Fruit fly (Drosophila melanogaster) whole organism, embryonic: ENCODE measurements around the gene Sema5c.

Source experiments
- Atf6 ChIP-seq: fragments of 200-800 bp; sonication (Bioruptor generic); IDR thresholded peaks from 2 replicates; pipeline ENCODE4 v1.3.6; 2022; ENCODE audit warnings: missing biosample characterization, missing genetic modification characterization
- B-H1 ChIP-seq: fragments of 200-800 bp; sonication (Bioruptor generic); IDR thresholded peaks from 3 replicates; pipeline ENCODE4 v1.3.6; 2022; ENCODE audit warnings: missing biosample characterization, missing genetic modification characterization
- CG10267 ChIP-seq: fragments of 200-800 bp; sonication (Bioruptor generic); optimal IDR thresholded peaks from 2 replicates; lab custom pipeline; 2018; ENCODE audit warnings: missing biosample characterization, mild to moderate bottlenecking, missing genetic modification characterization, moderate library complexity
- CG10366 ChIP-seq: fragments of 200-800 bp; sonication (Bioruptor generic); IDR thresholded peaks from 2 replicates; pipeline ENCODE4 v1.3.6; 2022; ENCODE audit warnings: missing biosample characterization, missing genetic modification characterization
- CG10979 ChIP-seq: fragments of 200-800 bp; sonication (Bioruptor generic); optimal IDR thresholded peaks from 2 replicates; lab custom pipeline; 2018; ENCODE audit warnings: missing biosample characterization, mild to moderate bottlenecking, missing genetic modification characterization, moderate library complexity
- CG11456 ChIP-seq: fragments of 200-800 bp; sonication (Bioruptor generic); IDR thresholded peaks from 3 replicates; pipeline ENCODE4 v1.3.6; 2022; ENCODE audit warnings: missing biosample characterization, missing genetic modification characterization
- CG11504 ChIP-seq: fragments of 200-800 bp; sonication (Bioruptor generic); optimal IDR thresholded peaks from 3 replicates; lab custom pipeline; 2019; ENCODE audit warnings: missing biosample characterization, mild to moderate bottlenecking, missing genetic modification characterization, moderate library complexity
- CG11696 ChIP-seq: fragments of 200-800 bp; sonication (Bioruptor generic); IDR thresholded peaks from 2 replicates; pipeline ENCODE4 v1.3.6; 2022; ENCODE audit warnings: missing biosample characterization, missing genetic modification characterization
- CG14014 ChIP-seq: fragments of 200-800 bp; sonication (Bioruptor generic); IDR thresholded peaks from 2 replicates; pipeline ENCODE4 v1.3.6; 2022; ENCODE audit warnings: missing biosample characterization, missing genetic modification characterization
- CG15269 ChIP-seq: fragments of 200-800 bp; sonication (Bioruptor generic); optimal IDR thresholded peaks from 2 replicates; lab custom pipeline; 2018; ENCODE audit warnings: missing biosample characterization, mild to moderate bottlenecking, missing genetic modification characterization, moderate library complexity
- CG1602 ChIP-seq: fragments of 200-800 bp; sonication (Bioruptor generic); optimal IDR thresholded peaks from 3 replicates; lab custom pipeline; 2016; ENCODE audit warnings: missing biosample characterization, missing genetic modification characterization
- CG17612 ChIP-seq: fragments of 200-800 bp; sonication (Bioruptor generic); IDR thresholded peaks from 2 replicates; pipeline ENCODE4 v1.3.6; 2022; ENCODE audit warnings: missing biosample characterization, missing genetic modification characterization
- CG18476 ChIP-seq: fragments of 200-800 bp; sonication (Bioruptor generic); optimal IDR thresholded peaks from 2 replicates; lab custom pipeline; 2016; ENCODE audit warnings: missing biosample characterization, mild to moderate bottlenecking, missing genetic modification characterization
- CG18764 ChIP-seq: fragments of 200-800 bp; sonication (Bioruptor generic); optimal IDR thresholded peaks from 3 replicates; lab custom pipeline; 2016; ENCODE audit warnings: missing biosample characterization, missing genetic modification characterization
- CG31388 ChIP-seq: fragments of 200-800 bp; sonication (Bioruptor generic); optimal IDR thresholded peaks from 2 replicates; lab custom pipeline; 2016; ENCODE audit warnings: missing biosample characterization, missing genetic modification characterization
- CG34376 ChIP-seq: fragments of 200-800 bp; sonication (Bioruptor generic); optimal IDR thresholded peaks from 2 replicates; lab custom pipeline; 2018; ENCODE audit warnings: missing biosample characterization, mild to moderate bottlenecking, missing genetic modification characterization
- CG4404 ChIP-seq: fragments of 200-800 bp; sonication (Bioruptor generic); IDR thresholded peaks from 2 replicates; pipeline ENCODE4 v1.3.6; 2022; ENCODE audit warnings: missing biosample characterization, missing genetic modification characterization
- CG5245 ChIP-seq: fragments of 200-800 bp; sonication (Bioruptor generic); optimal IDR thresholded peaks from 3 replicates; lab custom pipeline; 2016; ENCODE audit warnings: missing biosample characterization, missing genetic modification characterization
- CG7271 ChIP-seq: fragments of 200-800 bp; sonication (Bioruptor generic); optimal IDR thresholded peaks from 2 replicates; lab custom pipeline; 2018; ENCODE audit warnings: missing biosample characterization, mild to moderate bottlenecking, missing genetic modification characterization, moderate library complexity
- CG8388 ChIP-seq: fragments of 200-800 bp; sonication (Bioruptor generic); optimal IDR thresholded peaks from 2 replicates; lab custom pipeline; 2019; ENCODE audit warnings: missing biosample characterization, mild to moderate bottlenecking, missing genetic modification characterization, moderate library complexity
- CG9609 ChIP-seq: fragments of 200-800 bp; sonication (Bioruptor generic); optimal IDR thresholded peaks from 3 replicates; lab custom pipeline; 2016; ENCODE audit warnings: missing biosample characterization, missing genetic modification characterization
- D ChIP-seq, 2 experiments: fragments of 200-800 bp in 1 of 2; fragments of >200 bp in 1 of 2; sonication (Bioruptor generic) in 1 of 2; optimal IDR thresholded peaks; 2 replicates in 1 of 2; 3 replicates in 1 of 2; lab custom pipeline; 2017; ENCODE audit warnings: mild to moderate bottlenecking in 1 of 2, missing biosample characterization in 1 of 2, missing genetic modification characterization in 1 of 2, missing genetic modification reagents in 1 of 2
- Deaf1 ChIP-seq: fragments of 200-800 bp; optimal IDR thresholded peaks from 3 replicates; lab custom pipeline; 2019; ENCODE audit warnings: missing biosample characterization, mild to moderate bottlenecking, missing genetic modification characterization, moderate library complexity
- Ets65A ChIP-seq: fragments of 200-800 bp; sonication (Bioruptor generic); peaks from one replicate; lab custom pipeline; 2016; ENCODE audit warnings: missing biosample characterization, missing genetic modification characterization
- Fer3 ChIP-seq: fragments of 200-800 bp; sonication (Bioruptor generic); optimal IDR thresholded peaks from 2 replicates; lab custom pipeline; 2018; ENCODE audit warnings: missing biosample characterization, mild to moderate bottlenecking, missing genetic modification characterization, moderate library complexity
- Gsc ChIP-seq: fragments of 200-800 bp; sonication (Bioruptor generic); IDR thresholded peaks from 2 replicates; pipeline ENCODE4 v1.3.6; 2022; ENCODE audit warnings: missing biosample characterization, missing genetic modification characterization
- H2.0 ChIP-seq: fragments of 200-800 bp; sonication (Bioruptor generic); IDR thresholded peaks from 2 replicates; pipeline ENCODE4 v1.3.6; 2022; ENCODE audit warnings: missing biosample characterization, missing genetic modification characterization
- Hmr ChIP-seq: fragments of 200-800 bp; sonication (Bioruptor generic); optimal IDR thresholded peaks from 3 replicates; lab custom pipeline; 2017; ENCODE audit warnings: mild to moderate bottlenecking, missing biosample characterization, missing genetic modification reagents, missing genetic modification characterization
- Myb ChIP-seq: fragments of 200-800 bp; sonication (Bioruptor generic); optimal IDR thresholded peaks from 2 replicates; lab custom pipeline; 2016; ENCODE audit warnings: missing biosample characterization, missing genetic modification characterization
- NC2β ChIP-seq: fragments of 200-800 bp; sonication (Bioruptor generic); optimal IDR thresholded peaks from 2 replicates; lab custom pipeline; 2016; ENCODE audit warnings: missing biosample characterization, missing genetic modification characterization
- Nf-YC ChIP-seq: fragments of 200-800 bp; optimal IDR thresholded peaks from 3 replicates; lab custom pipeline; 2019; ENCODE audit warnings: missing biosample characterization, mild to moderate bottlenecking, missing genetic modification characterization, moderate library complexity
- Oli ChIP-seq: fragments of 200-800 bp; sonication (Bioruptor generic); optimal IDR thresholded peaks from 2 replicates; lab custom pipeline; 2018; ENCODE audit warnings: missing biosample characterization, mild to moderate bottlenecking, missing genetic modification characterization, moderate library complexity
- PHDP ChIP-seq: fragments of 200-800 bp; sonication (Bioruptor generic); optimal IDR thresholded peaks from 3 replicates; lab custom pipeline; 2018; ENCODE audit warnings: missing biosample characterization, mild to moderate bottlenecking, missing genetic modification characterization, moderate library complexity
- ac ChIP-seq: fragments of 200-800 bp; sonication (Bioruptor generic); optimal IDR thresholded peaks from 3 replicates; lab custom pipeline; 2017; ENCODE audit warnings: missing biosample characterization, mild to moderate bottlenecking, missing genetic modification characterization
- cas ChIP-seq: fragments of 200-800 bp; sonication (Bioruptor generic); IDR thresholded peaks from 2 replicates; pipeline ENCODE4 v1.3.6; 2022; ENCODE audit warnings: missing biosample characterization, missing genetic modification characterization
- chm ChIP-seq: fragments of 200-800 bp; sonication (Bioruptor generic); IDR thresholded peaks from 2 replicates; pipeline ENCODE4 v1.3.6; 2022; ENCODE audit warnings: missing biosample characterization, missing genetic modification characterization
- danr ChIP-seq: fragments of 200-800 bp; sonication (Bioruptor generic); IDR thresholded peaks from 2 replicates; pipeline ENCODE4 v1.3.6; 2022; ENCODE audit warnings: missing biosample characterization, missing genetic modification characterization
- dpn ChIP-seq, 2 experiments: fragments of 200-800 bp; sonication (Bioruptor generic); optimal IDR thresholded peaks; 3 replicates each; lab custom pipeline; 2016; ENCODE audit warnings: missing biosample characterization in 2 of 2, missing genetic modification characterization in 2 of 2
- esg ChIP-seq: fragments of 200-800 bp; sonication (Bioruptor generic); conservative IDR thresholded peaks from 2 replicates; pipeline ENCODE4 v1.3.6; 2022; ENCODE audit warnings: missing biosample characterization, missing genetic modification characterization
- fd102C ChIP-seq: fragments of 200-800 bp; sonication (Bioruptor generic); optimal IDR thresholded peaks from 2 replicates; lab custom pipeline; 2018; ENCODE audit warnings: missing biosample characterization, mild to moderate bottlenecking, missing genetic modification characterization, moderate library complexity
- lola ChIP-seq, 3 experiments: fragments of >200 bp in 2 of 3; fragments of 200-800 bp in 1 of 3; sonication (Bioruptor generic) in 1 of 3; optimal IDR thresholded peaks; 2 replicates each; lab custom pipeline; 2017 to 2019; ENCODE audit warnings: missing biosample characterization in 3 of 3, missing genetic modification characterization in 3 of 3, mild to moderate bottlenecking in 1 of 3, moderate library complexity in 1 of 3
- mam ChIP-seq: fragments of 200-800 bp; sonication (Bioruptor generic); optimal IDR thresholded peaks from 3 replicates; lab custom pipeline; 2016; ENCODE audit warnings: missing biosample characterization, missing genetic modification characterization
- nau ChIP-seq: fragments of 200-800 bp; sonication (Bioruptor generic); optimal IDR thresholded peaks from 3 replicates; lab custom pipeline; 2017; ENCODE audit warnings: missing biosample characterization, mild to moderate bottlenecking, missing genetic modification characterization, missing genetic modification reagents
- org-1 ChIP-seq: fragments of 200-800 bp; sonication (Bioruptor generic); optimal IDR thresholded peaks from 2 replicates; lab custom pipeline; 2017; ENCODE audit warnings: missing biosample characterization, missing genetic modification characterization
- sd ChIP-seq: fragments of 200-800 bp; sonication (Bioruptor generic); optimal IDR thresholded peaks from 3 replicates; lab custom pipeline; 2018; ENCODE audit warnings: missing biosample characterization, mild to moderate bottlenecking, missing genetic modification characterization, moderate library complexity
- tap ChIP-seq: fragments of 200-800 bp; optimal IDR thresholded peaks from 3 replicates; lab custom pipeline; 2019; ENCODE audit warnings: missing biosample characterization, mild to moderate bottlenecking, missing genetic modification characterization, moderate library complexity
- tin ChIP-seq: fragments of 200-800 bp; sonication (Bioruptor generic); optimal IDR thresholded peaks from 3 replicates; lab custom pipeline; 2016; ENCODE audit warnings: missing biosample characterization, missing genetic modification characterization
- ttk ChIP-seq: fragments of 200-800 bp; sonication (Bioruptor generic); IDR thresholded peaks from 2 replicates; pipeline ENCODE4 v2.1.2; 2022; ENCODE audit warnings: missing biosample characterization, missing genetic modification characterization
- usp ChIP-seq: fragments of >200 bp; optimal IDR thresholded peaks from 2 replicates; lab custom pipeline; 2017; ENCODE audit warnings: missing biosample characterization, missing genetic modification characterization
- vnd ChIP-seq: fragments of 200-800 bp; sonication (Bioruptor generic); IDR thresholded peaks from 3 replicates; pipeline ENCODE4 v1.3.6; 2022; ENCODE audit warnings: missing biosample characterization, missing genetic modification characterization; ENCODE audit not compliant: partially characterized antibody

Gene Sema5c

dm6 chr3L:12077348-12077747 lies 4.3 kb downstream of the Sema5c start (continued):
- TF ChIP-seq sd (tag; lab: Kevin White, UChicago) (no peak), mam (GFP tag; lab: Kevin White, UChicago) (peak; percentile 15), CG8388 (GFP tag; lab: Kevin White, UChicago) (peak; percentile 58), chm (peak; percentile 51; the same call in 1 of the 2 replicates), CG11696 (GFP tag; lab: Robert Waterston, UW) (no peak), ttk (GFP tag; lab: Robert Waterston, UW) (no peak), Fer3 (tag; lab: Kevin White, UChicago) (peak; percentile 27), CG31388 (GFP tag; lab: Kevin White, UChicago) (no peak), PHDP (peak; percentile 29), Oli (tag; lab: Kevin White, UChicago) (peak; percentile 65), NC2β (GFP tag; lab: Kevin White, UChicago) (peak; percentile 44), org-1 (GFP tag; lab: Kevin White, UChicago) (peak; percentile 6), tap (tag; lab: Kevin White, UChicago) (peak; percentile 49), ac (peak; percentile 64), danr (GFP tag; lab: Robert Waterston, UW) (0 out of 2 replicates have a peak, but pooled peaks have one; percentile 44), Nf-YC (no peak), CG11456 (GFP tag; lab: Robert Waterston, UW) (no peak), CG4404 (GFP tag; lab: Robert Waterston, UW) (peak; percentile 78), Deaf1 (tag; lab: Kevin White, UChicago) (no peak), B-H1 (GFP tag; lab: Robert Waterston, UW) (0 out of 3 replicates have a peak, but pooled peaks have one; percentile 13), D (optimal IDR thresholded peaks at IDR 0.05; lab: Kevin White, UChicago) (no peak), D (GFP tag; optimal IDR thresholded peaks at IDR 0.05; lab: Kevin White, UChicago) (peak; percentile 66), CG18476 (peak; percentile 32), CG1602 (GFP tag; lab: Kevin White, UChicago) (peak; percentile 62), Gsc (GFP tag; lab: Robert Waterston, UW) (no peak), CG11504 (tag; lab: Kevin White, UChicago) (peak; percentile 68), lola (GFP tag; optimal IDR thresholded peaks at IDR 0.05; lab: Kevin White, UChicago) (peak in 1 of 3 experiments; percentile 79), usp (GFP tag; lab: Kevin White, UChicago) (no peak), nau (peak; percentile 19), CG10366 (GFP tag; lab: Robert Waterston, UW) (peak; percentile 66), tin (GFP tag; lab: Kevin White, UChicago) (peak; percentile 66), Atf6 (no peak), CG17612 (GFP tag; lab: Robert Waterston, UW) (no peak), cas (GFP tag; lab: Robert Waterston, UW) (no peak), CG10979 (tag; lab: Kevin White, UChicago) (peak; percentile 80), H2.0 (GFP tag; lab: Robert Waterston, UW) (peak; percentile 43; the same call in 1 of the 2 replicates), dpn (GFP tag; optimal IDR thresholded peaks at IDR 0.05; lab: Kevin White, UChicago) (peak; percentile 39 to 40), CG14014 (peak; percentile 44; the same call in 1 of the 2 replicates), CG5245 (GFP tag; lab: Kevin White, UChicago) (peak; percentile 66), fd102C (peak; percentile 4), CG18764 (GFP tag; lab: Kevin White, UChicago) (peak; percentile 35), vnd (no peak), Myb (no peak), CG10267 (tag; lab: Kevin White, UChicago) (peak; percentile 75), CG7271 (no peak), esg (GFP tag; lab: Robert Waterston, UW) (peak; percentile 60; the same call in 1 of the 2 replicates), CG9609 (GFP tag; lab: Kevin White, UChicago) (peak; percentile 15), CG34376 (GFP tag; lab: Kevin White, UChicago) (no peak), CG15269 (tag; lab: Kevin White, UChicago) (peak; percentile 43), Ets65A (GFP tag; lab: Kevin White, UChicago) (peak; percentile 79), Hmr (GFP tag; lab: Kevin White, UChicago) (no peak)
